Fruit fly (Drosophila melanogaster) whole organism, embryonic: ENCODE data around the gene Rab30.

Source experiments
- Blimp-1 ChIP-seq: fragments of 200-800 bp; sonication (Bioruptor generic); optimal IDR thresholded peaks from 3 replicates; lab custom pipeline; 2018; ENCODE audit warnings: missing biosample characterization, missing genetic modification characterization, mild to moderate bottlenecking, moderate library complexity, missing genetic modification reagents
- CG10979 ChIP-seq: fragments of 200-800 bp; sonication (Bioruptor generic); optimal IDR thresholded peaks from 2 replicates; lab custom pipeline; 2018; ENCODE audit warnings: missing biosample characterization, mild to moderate bottlenecking, missing genetic modification characterization, moderate library complexity
- CG11247 ChIP-seq: fragments of 200-800 bp; sonication (Bioruptor generic); IDR thresholded peaks from 2 replicates; pipeline ENCODE4 v1.3.6; 2022; ENCODE audit warnings: missing biosample characterization, missing genetic modification characterization
- CG13287 ChIP-seq: fragments of 200-800 bp; sonication (Bioruptor generic); IDR thresholded peaks from 2 replicates; pipeline ENCODE4 v1.3.6; 2022; ENCODE audit warnings: missing biosample characterization, missing genetic modification characterization; ENCODE audit not compliant: partially characterized antibody
- CG13775 ChIP-seq: fragments of 200-800 bp; sonication (Bioruptor generic); optimal IDR thresholded peaks from 3 replicates; lab custom pipeline; 2017; ENCODE audit warnings: missing biosample characterization, mild to moderate bottlenecking, missing genetic modification characterization
- CG1602 ChIP-seq: fragments of 200-800 bp; sonication (Bioruptor generic); optimal IDR thresholded peaks from 3 replicates; lab custom pipeline; 2016; ENCODE audit warnings: missing biosample characterization, missing genetic modification characterization
- CG17328 ChIP-seq: fragments of 200-800 bp; sonication (Bioruptor generic); IDR thresholded peaks from 2 replicates; pipeline ENCODE4 v1.3.6; 2022; ENCODE audit warnings: missing biosample characterization, missing genetic modification characterization
- CG9817 ChIP-seq: fragments of 200-800 bp; sonication (Bioruptor generic); optimal IDR thresholded peaks from 2 replicates; lab custom pipeline; 2018; ENCODE audit warnings: missing biosample characterization, mild to moderate bottlenecking, missing genetic modification characterization, moderate library complexity
- Drgx ChIP-seq: fragments of 200-800 bp; sonication (Bioruptor generic); IDR thresholded peaks from 2 replicates; pipeline ENCODE4 v1.3.6; 2022; ENCODE audit warnings: missing biosample characterization, missing genetic modification characterization
- H2.0 ChIP-seq: fragments of 200-800 bp; sonication (Bioruptor generic); IDR thresholded peaks from 2 replicates; pipeline ENCODE4 v1.3.6; 2022; ENCODE audit warnings: missing biosample characterization, missing genetic modification characterization
- Kr ChIP-seq: fragments of 200-800 bp; sonication (Bioruptor generic); optimal IDR thresholded peaks from 2 replicates; lab custom pipeline; 2017; ENCODE audit warnings: missing biosample characterization, mild to moderate bottlenecking, missing genetic modification characterization
- NC2α ChIP-seq: fragments of 200-800 bp; sonication (Bioruptor generic); optimal IDR thresholded peaks from 2 replicates; lab custom pipeline; 2016; ENCODE audit warnings: missing biosample characterization, missing genetic modification characterization
- Opbp ChIP-seq: fragments of 200-800 bp; sonication (Bioruptor generic); IDR thresholded peaks from 3 replicates; pipeline ENCODE4 v1.3.6; 2022; ENCODE audit warnings: missing biosample characterization, missing genetic modification characterization; ENCODE audit not compliant: partially characterized antibody
- Ptx1 ChIP-seq: fragments of 200-800 bp; sonication (Bioruptor generic); IDR thresholded peaks from 2 replicates; pipeline ENCODE4 v1.3.6; 2022; ENCODE audit warnings: missing biosample characterization, missing genetic modification characterization
- Sox102F ChIP-seq: fragments of 200-800 bp; sonication (Bioruptor generic); optimal IDR thresholded peaks from 2 replicates; lab custom pipeline; 2018; ENCODE audit warnings: missing biosample characterization, mild to moderate bottlenecking, missing genetic modification characterization, moderate library complexity
- Xbp1 ChIP-seq: fragments of 200-800 bp; sonication (Bioruptor generic); optimal IDR thresholded peaks from 3 replicates; lab custom pipeline; 2016; ENCODE audit warnings: missing biosample characterization, mild to moderate bottlenecking, missing genetic modification characterization
- Xrp1 ChIP-seq: fragments of 200-800 bp; sonication (Bioruptor generic); IDR thresholded peaks from 2 replicates; pipeline ENCODE4 v1.3.6; 2022; ENCODE audit warnings: missing biosample characterization, missing genetic modification characterization
- abd-A ChIP-seq: fragments of 200-800 bp; sonication (Bioruptor generic); optimal IDR thresholded peaks from 3 replicates; lab custom pipeline; 2019; ENCODE audit warnings: missing biosample characterization, mild to moderate bottlenecking, missing genetic modification characterization, moderate library complexity
- bab2 ChIP-seq: fragments of 200-800 bp; sonication (Bioruptor generic); optimal IDR thresholded peaks from 2 replicates; lab custom pipeline; 2016; ENCODE audit warnings: missing biosample characterization, missing genetic modification characterization
- bsh ChIP-seq, 2 experiments: fragments of 200-800 bp; sonication (Bioruptor generic); optimal IDR thresholded peaks; 2 replicates each; lab custom pipeline; 2017 to 2018; ENCODE audit warnings: mild to moderate bottlenecking in 2 of 2, missing biosample characterization in 2 of 2, missing genetic modification characterization in 2 of 2, moderate library complexity in 1 of 2
- chinmo ChIP-seq: fragments of 200-800 bp; sonication (Bioruptor generic); IDR thresholded peaks from 4 replicates; pipeline ENCODE4 v1.3.6; 2022; ENCODE audit warnings: missing biosample characterization, missing genetic modification characterization; ENCODE audit not compliant: partially characterized antibody
- chm ChIP-seq: fragments of 200-800 bp; sonication (Bioruptor generic); IDR thresholded peaks from 2 replicates; pipeline ENCODE4 v1.3.6; 2022; ENCODE audit warnings: missing biosample characterization, missing genetic modification characterization
- dmrt99B ChIP-seq: fragments of 200-800 bp; sonication (Bioruptor generic); optimal IDR thresholded peaks from 2 replicates; lab custom pipeline; 2018; ENCODE audit warnings: missing biosample characterization, mild to moderate bottlenecking, missing genetic modification characterization, moderate library complexity
- hkb ChIP-seq, 2 experiments: fragments of 200-800 bp in 1 of 2; fragments of >200 bp in 1 of 2; sonication (Bioruptor generic) in 1 of 2; IDR thresholded peaks in 1 of 2; optimal IDR thresholded peaks in 1 of 2; 2 replicates each; pipeline versions ENCODE4 v1.3.6 to Lab custom; 2017 to 2022; ENCODE audit warnings: missing biosample characterization in 1 of 2, missing genetic modification characterization in 1 of 2
- lmd ChIP-seq: fragments of 200-800 bp; sonication (Bioruptor generic); IDR thresholded peaks from 2 replicates; pipeline ENCODE4 v1.3.6; 2022; ENCODE audit warnings: missing biosample characterization, missing genetic modification characterization
- lov ChIP-seq, 2 experiments: fragments of 200-800 bp in 1 of 2; fragments of >200 bp in 1 of 2; sonication (Bioruptor generic) in 1 of 2; IDR thresholded peaks in 1 of 2; optimal IDR thresholded peaks in 1 of 2; 2 replicates in 1 of 2; 3 replicates in 1 of 2; pipeline versions ENCODE4 v1.3.6 to Lab custom; 2017 to 2022; ENCODE audit warnings: missing biosample characterization in 1 of 2, missing genetic modification characterization in 1 of 2
- nom ChIP-seq: fragments of 200-800 bp; sonication (Bioruptor generic); optimal IDR thresholded peaks from 2 replicates; lab custom pipeline; 2017; ENCODE audit warnings: missing biosample characterization, missing genetic modification characterization, mild to moderate bottlenecking, moderate library complexity, missing genetic modification reagents
- otp ChIP-seq: fragments of 200-800 bp; sonication (Bioruptor generic); IDR thresholded peaks from 3 replicates; pipeline ENCODE4, ENCODE4 v1.3.6; 2022; ENCODE audit warnings: missing biosample characterization, missing genetic modification characterization
- p53 ChIP-seq: fragments of 200-800 bp; sonication (Bioruptor generic); optimal IDR thresholded peaks from 2 replicates; lab custom pipeline; 2016; ENCODE audit warnings: missing biosample characterization, missing genetic modification characterization
- row ChIP-seq: fragments of 200-800 bp; sonication (Bioruptor generic); IDR thresholded peaks from 3 replicates; pipeline ENCODE4 v1.3.6; 2022; ENCODE audit warnings: missing biosample characterization, missing genetic modification characterization
- sd ChIP-seq: fragments of 200-800 bp; sonication (Bioruptor generic); optimal IDR thresholded peaks from 3 replicates; lab custom pipeline; 2018; ENCODE audit warnings: missing biosample characterization, mild to moderate bottlenecking, missing genetic modification characterization, moderate library complexity
- sens ChIP-seq: fragments of 200-800 bp; sonication (Bioruptor generic); peaks from one replicate; lab custom pipeline; 2016; ENCODE audit warnings: missing biosample characterization, missing genetic modification characterization
- sens-2 ChIP-seq: fragments of 200-800 bp; sonication (Bioruptor generic); IDR thresholded peaks from 2 replicates; pipeline ENCODE4 v1.3.6; 2022; ENCODE audit warnings: missing biosample characterization, missing genetic modification characterization
- sisA ChIP-seq: fragments of 200-800 bp; sonication (Bioruptor generic); IDR thresholded peaks from 2 replicates; pipeline ENCODE4 v1.3.6; 2022; ENCODE audit warnings: missing biosample characterization, missing genetic modification characterization
- ttk ChIP-seq: fragments of 200-800 bp; sonication (Bioruptor generic); IDR thresholded peaks from 2 replicates; pipeline ENCODE4 v2.1.2; 2022; ENCODE audit warnings: missing biosample characterization, missing genetic modification characterization
- unpg ChIP-seq: fragments of 200-800 bp; sonication (Bioruptor generic); optimal IDR thresholded peaks from 3 replicates; lab custom pipeline; 2018; ENCODE audit warnings: missing biosample characterization, mild to moderate bottlenecking, missing genetic modification characterization, moderate library complexity
- vvl ChIP-seq: fragments of 200-800 bp; sonication (Bioruptor generic); IDR thresholded peaks from 2 replicates; pipeline ENCODE4 v1.3.6; 2022; ENCODE audit warnings: missing biosample characterization, missing genetic modification characterization
- zf30C ChIP-seq: fragments of 200-800 bp; sonication (Bioruptor generic); optimal IDR thresholded peaks from 3 replicates; lab custom pipeline; 2018; ENCODE audit warnings: missing biosample characterization, mild to moderate bottlenecking, missing genetic modification characterization
- zfh1 ChIP-seq: fragments of 200-800 bp; sonication (Bioruptor generic); IDR thresholded peaks from 3 replicates; pipeline ENCODE4 v1.3.6; 2022; ENCODE audit warnings: missing biosample characterization, missing genetic modification characterization

Gene Rab30

dm6 chr2L:6998736-6999135, 33.7 kb downstream of the Rab30 start:
- peak; percentile 15 for TF ChIP-seq abd-A (tag; lab: Kevin White, UChicago)
- TF ChIP-seq sd (tag; lab: Kevin White, UChicago): peak; percentile 94
- TF ChIP-seq chinmo (GFP tag; lab: Robert Waterston, UW): 0 out of 4 replicates have a peak, but pooled peaks have one; percentile 50
- no peak for TF ChIP-seq Kr (GFP tag; lab: Kevin White, UChicago)
- TF ChIP-seq, all 482 proteins: peak for 3

- TF ChIP-seq zf30C (GFP tag; lab: Kevin White, UChicago): peak; percentile 8
- TF ChIP-seq bsh (GFP tag; optimal IDR thresholded peaks at IDR 0.05; lab: Kevin White, UChicago): peak in 1 of 2 experiments; percentile 56
- peak; percentile 34; the same call in 1 of the 2 replicates for TF ChIP-seq Ptx1
- no peak for TF ChIP-seq CG9817
- TF ChIP-seq CG10979 (tag; lab: Kevin White, UChicago): peak; percentile 5
- TF ChIP-seq CG17328 (GFP tag; lab: Robert Waterston, UW): peak; percentile 6; the same call in 1 of the 2 replicates
- 0 out of 2 replicates have a peak, but pooled peaks have one; percentile 31 for TF ChIP-seq chm (GFP tag; lab: Robert Waterston, UW)
- peak; percentile 45; the same call in 1 of the 2 replicates for TF ChIP-seq vvl (GFP tag; lab: Robert Waterston, UW)
- no peak for TF ChIP-seq hkb (optimal IDR thresholded peaks at IDR 0.05; lab: Kevin White, UChicago)
- TF ChIP-seq hkb (GFP tag; IDR thresholded peaks at IDR 0.05; lab: Robert Waterston, UW): 0 out of 2 replicates have a peak, but pooled peaks have one; percentile 16
- no peak for TF ChIP-seq CG13775 (GFP tag; lab: Kevin White, UChicago)
- TF ChIP-seq dmrt99B (tag; lab: Kevin White, UChicago): peak; percentile 19
- peak; percentile 75; the same call in 1 of the 3 replicates for TF ChIP-seq otp (GFP tag; lab: Robert Waterston, UW)
- TF ChIP-seq zfh1 (GFP tag; lab: Robert Waterston, UW): 0 out of 3 replicates have a peak, but pooled peaks have one; percentile 33
- no peak for TF ChIP-seq NC2α (GFP tag; lab: Kevin White, UChicago)
- 0 out of 2 replicates have a peak, but pooled peaks have one; percentile 6 for TF ChIP-seq H2.0 (GFP tag; lab: Robert Waterston, UW)
- peak; percentile 32; the same call in 1 of the 2 replicates for TF ChIP-seq Xrp1 (GFP tag; lab: Robert Waterston, UW)
- peak; percentile 63 for TF ChIP-seq nom (GFP tag; lab: Kevin White, UChicago)
- TF ChIP-seq Opbp (GFP tag; lab: Robert Waterston, UW): no peak
- TF ChIP-seq sisA (GFP tag; lab: Robert Waterston, UW): peak; percentile 47
- no peak for TF ChIP-seq lov (optimal IDR thresholded peaks at IDR 0.05; lab: Kevin White, UChicago)
- 0 out of 3 replicates have a peak, but pooled peaks have one; percentile 20 for TF ChIP-seq lov (GFP tag; IDR thresholded peaks at IDR 0.05; lab: Robert Waterston, UW)
- no peak for TF ChIP-seq CG13287 (GFP tag; lab: Robert Waterston, UW)
- TF ChIP-seq bab2: no peak
- peak; percentile 27 for TF ChIP-seq Xbp1 (GFP tag; lab: Kevin White, UChicago)
- peak; percentile 2 for TF ChIP-seq Blimp-1
- TF ChIP-seq Drgx: peak; percentile 78
- TF ChIP-seq CG1602 (GFP tag; lab: Kevin White, UChicago): no peak
- 0 out of 2 replicates have a peak, but pooled peaks have one; percentile 8 for TF ChIP-seq lmd (GFP tag; lab: Robert Waterston, UW)
- peak; percentile 25; the same call in 1 of the 3 replicates for TF ChIP-seq row (GFP tag; lab: Robert Waterston, UW)
- TF ChIP-seq unpg (GFP tag; lab: Kevin White, UChicago): peak; percentile 4
- peak; percentile 88 for TF ChIP-seq sens (GFP tag; lab: Kevin White, UChicago)
- peak; percentile 32; the same call in 1 of the 2 replicates for TF ChIP-seq ttk (GFP tag; lab: Robert Waterston, UW)
- 0 out of 2 replicates have a peak, but pooled peaks have one; percentile 13 for TF ChIP-seq sens-2 (GFP tag; lab: Robert Waterston, UW)
- TF ChIP-seq p53 (GFP tag; lab: Kevin White, UChicago): no peak
- 0 out of 2 replicates have a peak, but pooled peaks have one; percentile 56 for TF ChIP-seq CG11247 (GFP tag; lab: Robert Waterston, UW)
- peak; percentile 29 for TF ChIP-seq Sox102F
- TF ChIP-seq, all 482 proteins: peak for 27
Measured at dm6 chr2L:6991085-6991484, 41.3 kb downstream of the Rab30 start.
